Fruit fly (Drosophila melanogaster) whole organism, embryonic: ENCODE results near the gene CG5973.
A peak's percentile ranks its signal among the peaks of the same experiment; 100 is the strongest.

Experiments
- Aef1 ChIP-seq: fragments of 200-800 bp; sonication (Bioruptor generic); IDR thresholded peaks from 3 replicates; pipeline ENCODE4 v1.3.6; 2022; ENCODE audit warnings: missing biosample characterization, missing genetic modification characterization
- CG10979 ChIP-seq: fragments of 200-800 bp; sonication (Bioruptor generic); optimal IDR thresholded peaks from 2 replicates; lab custom pipeline; 2018; ENCODE audit warnings: missing biosample characterization, mild to moderate bottlenecking, missing genetic modification characterization, moderate library complexity
- CG11504 ChIP-seq: fragments of 200-800 bp; sonication (Bioruptor generic); optimal IDR thresholded peaks from 3 replicates; lab custom pipeline; 2019; ENCODE audit warnings: missing biosample characterization, mild to moderate bottlenecking, missing genetic modification characterization, moderate library complexity
- CG13624 ChIP-seq: fragments of 200-800 bp; sonication (Bioruptor generic); optimal IDR thresholded peaks from 2 replicates; lab custom pipeline; 2016; ENCODE audit warnings: missing biosample characterization, missing genetic modification characterization
- CG13894 ChIP-seq: fragments of 200-800 bp; sonication (Bioruptor generic); optimal IDR thresholded peaks from 3 replicates; lab custom pipeline; 2018; ENCODE audit warnings: missing biosample characterization, mild to moderate bottlenecking, missing genetic modification characterization, moderate library complexity
- CG14710 ChIP-seq: fragments of 200-800 bp; sonication (Bioruptor generic); optimal IDR thresholded peaks from 3 replicates; lab custom pipeline; 2019; ENCODE audit warnings: missing biosample characterization, mild to moderate bottlenecking, missing genetic modification characterization, moderate library complexity
- CG18764 ChIP-seq: fragments of 200-800 bp; sonication (Bioruptor generic); optimal IDR thresholded peaks from 3 replicates; lab custom pipeline; 2016; ENCODE audit warnings: missing biosample characterization, missing genetic modification characterization
- CG2129 ChIP-seq: fragments of 200-800 bp; sonication (Bioruptor generic); IDR thresholded peaks from 2 replicates; pipeline ENCODE4 v1.3.6; 2022; ENCODE audit warnings: missing biosample characterization, missing genetic modification characterization; ENCODE audit not compliant: partially characterized antibody
- CG3065 ChIP-seq: fragments of 200-800 bp; sonication (Bioruptor generic); optimal IDR thresholded peaks from 2 replicates; lab custom pipeline; 2016; ENCODE audit warnings: missing biosample characterization, missing genetic modification characterization
- CG32532 ChIP-seq: fragments of 200-800 bp; sonication (Bioruptor generic); IDR thresholded peaks from 2 replicates; pipeline ENCODE4 v1.3.6; 2022; ENCODE audit warnings: missing biosample characterization, missing genetic modification characterization
- CG32767 ChIP-seq: fragments of 200-800 bp; sonication (Bioruptor generic); IDR thresholded peaks from 2 replicates; pipeline ENCODE4 v1.3.6; 2022; ENCODE audit warnings: missing biosample characterization, missing genetic modification characterization
- CG4360 ChIP-seq: fragments of 200-800 bp; sonication (Bioruptor generic); IDR thresholded peaks from 2 replicates; pipeline ENCODE4 v1.3.6; 2022; ENCODE audit warnings: missing biosample characterization, missing genetic modification characterization
- CG6175 ChIP-seq: fragments of 200-800 bp; sonication (Bioruptor generic); IDR thresholded peaks from 3 replicates; pipeline ENCODE4 v1.3.6; 2022; ENCODE audit warnings: missing biosample characterization, missing genetic modification characterization
- CG6813 ChIP-seq: fragments of 200-800 bp; sonication (Bioruptor generic); optimal IDR thresholded peaks from 2 replicates; lab custom pipeline; 2017; ENCODE audit warnings: missing biosample characterization, missing genetic modification characterization, mild to moderate bottlenecking, moderate library complexity, missing genetic modification reagents
- CTCF ChIP-seq: fragments of 200-800 bp; sonication (Bioruptor generic); optimal IDR thresholded peaks from 2 replicates; lab custom pipeline; 2017; ENCODE audit warnings: missing biosample characterization, mild to moderate bottlenecking, missing genetic modification characterization, moderate library complexity
- Camta ChIP-seq: fragments of 200-800 bp; sonication (Bioruptor generic); optimal IDR thresholded peaks from 2 replicates; lab custom pipeline; 2016; ENCODE audit warnings: missing biosample characterization, missing genetic modification characterization
- Dip2 ChIP-seq: fragments of 200-800 bp; sonication (Bioruptor generic); IDR thresholded peaks from 2 replicates; pipeline ENCODE4 v1.3.6; 2022; ENCODE audit warnings: missing biosample characterization, missing genetic modification characterization
- E2f2 ChIP-seq: fragments of 200-800 bp; sonication (Bioruptor generic); IDR thresholded peaks from 2 replicates; pipeline ENCODE4 v1.3.6; 2022; ENCODE audit warnings: missing biosample characterization, missing genetic modification characterization
- Fer1 ChIP-seq: fragments of 200-800 bp; sonication (Bioruptor generic); optimal IDR thresholded peaks from 2 replicates; lab custom pipeline; 2017; ENCODE audit warnings: missing biosample characterization, mild to moderate bottlenecking, missing genetic modification characterization
- Hr3 ChIP-seq: fragments of 200-800 bp; sonication (Bioruptor generic); optimal IDR thresholded peaks from 3 replicates; lab custom pipeline; 2016; ENCODE audit warnings: missing biosample characterization, missing genetic modification characterization
- Lhr ChIP-seq: fragments of 200-800 bp; sonication (Bioruptor generic); optimal IDR thresholded peaks from 3 replicates; lab custom pipeline; 2017; ENCODE audit warnings: mild to moderate bottlenecking, missing biosample characterization, missing genetic modification reagents, missing genetic modification characterization
- NFAT ChIP-seq: fragments of 200-800 bp; sonication (Bioruptor generic); IDR thresholded peaks from 2 replicates; pipeline ENCODE4 v1.3.6; 2022; ENCODE audit warnings: missing biosample characterization, missing genetic modification characterization
- Oli ChIP-seq: fragments of 200-800 bp; sonication (Bioruptor generic); optimal IDR thresholded peaks from 2 replicates; lab custom pipeline; 2018; ENCODE audit warnings: missing biosample characterization, mild to moderate bottlenecking, missing genetic modification characterization, moderate library complexity
- Ptx1 ChIP-seq: fragments of 200-800 bp; sonication (Bioruptor generic); IDR thresholded peaks from 2 replicates; pipeline ENCODE4 v1.3.6; 2022; ENCODE audit warnings: missing biosample characterization, missing genetic modification characterization
- Ssrp ChIP-seq: fragments of 200-800 bp; sonication (Bioruptor generic); optimal IDR thresholded peaks from 2 replicates; lab custom pipeline; 2018; ENCODE audit warnings: missing biosample characterization, mild to moderate bottlenecking, missing genetic modification characterization, moderate library complexity
- amos ChIP-seq: fragments of 200-800 bp; sonication (Bioruptor generic); IDR thresholded peaks from 2 replicates; pipeline ENCODE4 v1.3.6; 2022; ENCODE audit warnings: missing biosample characterization, missing genetic modification characterization; ENCODE audit not compliant: partially characterized antibody
- chinmo ChIP-seq: fragments of 200-800 bp; sonication (Bioruptor generic); IDR thresholded peaks from 4 replicates; pipeline ENCODE4 v1.3.6; 2022; ENCODE audit warnings: missing biosample characterization, missing genetic modification characterization; ENCODE audit not compliant: partially characterized antibody
- crc ChIP-seq: fragments of 200-800 bp; sonication (Bioruptor generic); optimal IDR thresholded peaks from 2 replicates; lab custom pipeline; 2016; ENCODE audit warnings: missing biosample characterization, missing genetic modification characterization
- croc ChIP-seq: fragments of 200-800 bp; sonication (Bioruptor generic); conservative IDR thresholded peaks from 3 replicates; pipeline ENCODE4 v1.3.6; 2022; ENCODE audit warnings: missing biosample characterization, missing genetic modification characterization
- cwo ChIP-seq: fragments of 200-800 bp; sonication (Bioruptor generic); optimal IDR thresholded peaks from 3 replicates; lab custom pipeline; 2017; ENCODE audit warnings: missing biosample characterization, missing genetic modification characterization, mild to moderate bottlenecking, moderate library complexity, missing genetic modification reagents
- dpn ChIP-seq, 2 experiments: fragments of 200-800 bp; sonication (Bioruptor generic); optimal IDR thresholded peaks; 3 replicates each; lab custom pipeline; 2016; ENCODE audit warnings: missing biosample characterization in 2 of 2, missing genetic modification characterization in 2 of 2
- fd96Cb ChIP-seq: fragments of 200-800 bp; sonication (Bioruptor generic); optimal IDR thresholded peaks from 2 replicates; lab custom pipeline; 2018; ENCODE audit warnings: missing biosample characterization, mild to moderate bottlenecking, missing genetic modification characterization, moderate library complexity
- gcm2 ChIP-seq: fragments of 200-800 bp; sonication (Bioruptor generic); optimal IDR thresholded peaks from 2 replicates; lab custom pipeline; 2016; ENCODE audit warnings: missing biosample characterization, missing genetic modification characterization
- jigr1 ChIP-seq: fragments of 200-800 bp; sonication (Bioruptor generic); IDR thresholded peaks from 3 replicates; pipeline ENCODE4 v1.3.6; 2022; ENCODE audit warnings: missing biosample characterization, missing genetic modification characterization
- jumu ChIP-seq: fragments of 200-800 bp; sonication (Bioruptor generic); optimal IDR thresholded peaks from 3 replicates; lab custom pipeline; 2016; ENCODE audit warnings: missing biosample characterization, missing genetic modification characterization
- kni ChIP-seq: fragments of 200-800 bp; sonication (Bioruptor generic); optimal IDR thresholded peaks from 3 replicates; lab custom pipeline; 2017; ENCODE audit warnings: mild to moderate bottlenecking, missing biosample characterization, missing genetic modification reagents, missing genetic modification characterization
- lbe ChIP-seq: fragments of 200-800 bp; sonication (Bioruptor generic); optimal IDR thresholded peaks from 2 replicates; lab custom pipeline; 2016; ENCODE audit warnings: missing biosample characterization, mild to moderate bottlenecking, missing genetic modification characterization
- luna ChIP-seq: fragments of 200-800 bp; sonication (Bioruptor generic); optimal IDR thresholded peaks from 2 replicates; lab custom pipeline; 2016; ENCODE audit warnings: missing biosample characterization, missing genetic modification characterization
- mld ChIP-seq: fragments of 200-800 bp; sonication (Bioruptor generic); IDR thresholded peaks from 3 replicates; pipeline ENCODE4 v1.3.6; 2022; ENCODE audit warnings: missing biosample characterization, missing genetic modification characterization; ENCODE audit not compliant: partially characterized antibody
- odd ChIP-seq: fragments of 200-800 bp; sonication (Bioruptor generic); optimal IDR thresholded peaks from 2 replicates; lab custom pipeline; 2017; ENCODE audit warnings: missing biosample characterization, mild to moderate bottlenecking, missing genetic modification characterization
- onecut ChIP-seq: fragments of 200-800 bp; sonication (Bioruptor generic); IDR thresholded peaks from 2 replicates; pipeline ENCODE4 v1.3.6; 2022; ENCODE audit warnings: missing biosample characterization, missing genetic modification characterization
- otp ChIP-seq: fragments of 200-800 bp; sonication (Bioruptor generic); IDR thresholded peaks from 3 replicates; pipeline ENCODE4, ENCODE4 v1.3.6; 2022; ENCODE audit warnings: missing biosample characterization, missing genetic modification characterization
- rib ChIP-seq: fragments of 200-800 bp; sonication (Bioruptor generic); IDR thresholded peaks from 2 replicates; pipeline ENCODE4 v1.3.6; 2022; ENCODE audit warnings: missing biosample characterization, missing genetic modification characterization
- ro ChIP-seq: fragments of 200-800 bp; sonication (Bioruptor generic); IDR thresholded peaks from 2 replicates; pipeline ENCODE4 v1.3.6; 2022; ENCODE audit warnings: missing biosample characterization, missing genetic modification characterization
- salm ChIP-seq: fragments of 200-800 bp; sonication (Bioruptor generic); optimal IDR thresholded peaks from 2 replicates; lab custom pipeline; 2018; ENCODE audit warnings: missing biosample characterization, mild to moderate bottlenecking, missing genetic modification characterization
- sim ChIP-seq: fragments of 200-800 bp; sonication (Bioruptor generic); IDR thresholded peaks from 2 replicates; pipeline ENCODE4 v1.3.6; 2022; ENCODE audit warnings: missing biosample characterization, missing genetic modification characterization
- slou ChIP-seq: fragments of 200-800 bp; sonication (Bioruptor generic); optimal IDR thresholded peaks from 3 replicates; lab custom pipeline; 2016; ENCODE audit warnings: missing biosample characterization, missing genetic modification characterization
- unpg ChIP-seq: fragments of 200-800 bp; sonication (Bioruptor generic); optimal IDR thresholded peaks from 3 replicates; lab custom pipeline; 2018; ENCODE audit warnings: missing biosample characterization, mild to moderate bottlenecking, missing genetic modification characterization, moderate library complexity
- z ChIP-seq: fragments of 200-800 bp; sonication (Bioruptor generic); IDR thresholded peaks from 3 replicates; pipeline ENCODE4 v1.3.6; 2022; ENCODE audit warnings: missing biosample characterization, missing genetic modification characterization
- zfh1 ChIP-seq: fragments of 200-800 bp; sonication (Bioruptor generic); IDR thresholded peaks from 3 replicates; pipeline ENCODE4 v1.3.6; 2022; ENCODE audit warnings: missing biosample characterization, missing genetic modification characterization

Gene CG5973

dm6 chr2L:7411947-7412621, 25.2 kb upstream of the CG5973 start, which contains the start of gene chm (continued):
- no peak for TF ChIP-seq Ssrp (tag; lab: Kevin White, UChicago)
- no peak for TF ChIP-seq CG3065 (GFP tag; lab: Kevin White, UChicago)
- TF ChIP-seq CG6813 (GFP tag; lab: Kevin White, UChicago): no peak
- TF ChIP-seq crc (GFP tag; lab: Kevin White, UChicago): no peak
- peak; percentile 33 for TF ChIP-seq unpg (GFP tag; lab: Kevin White, UChicago)
- peak; percentile 21 for TF ChIP-seq Fer1 (GFP tag; lab: Kevin White, UChicago)
- TF ChIP-seq Hr3: peak; percentile 28
- TF ChIP-seq fd96Cb (tag; lab: Kevin White, UChicago): no peak
- no peak for TF ChIP-seq sim (GFP tag; lab: Robert Waterston, UW)
- no peak for TF ChIP-seq otp (GFP tag; lab: Robert Waterston, UW)
- peak; percentile 32 for TF ChIP-seq Ptx1
- no peak for TF ChIP-seq CG18764
- TF ChIP-seq dpn (GFP tag; optimal IDR thresholded peaks at IDR 0.05; lab: Kevin White, UChicago): peak; percentile 47 to 49
- TF ChIP-seq onecut (GFP tag; lab: Robert Waterston, UW): no peak
- TF ChIP-seq NFAT (GFP tag; lab: Robert Waterston, UW): peak; percentile 67; the same call in 1 of the 2 replicates
- TF ChIP-seq cwo (GFP tag; lab: Kevin White, UChicago): no peak
- no peak for TF ChIP-seq odd (GFP tag; lab: Kevin White, UChicago)
- TF ChIP-seq rib (GFP tag; lab: Robert Waterston, UW): no peak
- TF ChIP-seq Dip2 (GFP tag; lab: Robert Waterston, UW): no peak
- peak; percentile 38 for TF ChIP-seq CG13624 (GFP tag; lab: Kevin White, UChicago)
- TF ChIP-seq z: no peak
- TF ChIP-seq E2f2 (GFP tag; lab: Robert Waterston, UW): peak; percentile 54
- TF ChIP-seq amos: peak; percentile 92
- TF ChIP-seq CG32532 (GFP tag; lab: Robert Waterston, UW): peak; percentile 54
- TF ChIP-seq CG32767 (GFP tag; lab: Robert Waterston, UW): no peak
- TF ChIP-seq gcm2 (GFP tag; lab: Kevin White, UChicago): no peak
- TF ChIP-seq Aef1 (GFP tag; lab: Robert Waterston, UW): no peak; the same call in 2 of the 3 replicates
- 0 out of 2 replicates have a peak, but pooled peaks have one; percentile 5 for TF ChIP-seq CG4360 (GFP tag; lab: Robert Waterston, UW)
- TF ChIP-seq jumu (GFP tag; lab: Kevin White, UChicago): peak; percentile 43
- TF ChIP-seq jigr1: peak; percentile 58; the same call in 1 of the 3 replicates
- peak; percentile 26 for TF ChIP-seq lbe (GFP tag; lab: Kevin White, UChicago)
- peak; percentile 52 for TF ChIP-seq CG11504 (tag; lab: Kevin White, UChicago)
- TF ChIP-seq CTCF (GFP tag; lab: Kevin White, UChicago): no peak
- TF ChIP-seq slou: no peak
- TF ChIP-seq chinmo: peak; percentile 60; the same call in 3 of the 4 replicates
- no peak for TF ChIP-seq croc
- peak; percentile 75 for TF ChIP-seq mld (GFP tag; lab: Robert Waterston, UW)
- no peak for TF ChIP-seq salm (tag; lab: Kevin White, UChicago)
- peak; percentile 6 for TF ChIP-seq Lhr (GFP tag; lab: Kevin White, UChicago)
- TF ChIP-seq ro (GFP tag; lab: Robert Waterston, UW): no peak
- TF ChIP-seq kni: no peak
- no peak for TF ChIP-seq Camta
- peak; percentile 18 for TF ChIP-seq luna (GFP tag; lab: Kevin White, UChicago)
- peak; percentile 79 for TF ChIP-seq CG2129 (GFP tag; lab: Robert Waterston, UW)
- TF ChIP-seq CG6175: no peak
- TF ChIP-seq CG14710 (tag; lab: Kevin White, UChicago): peak; percentile 51
- no peak for TF ChIP-seq Oli (tag; lab: Kevin White, UChicago)
- TF ChIP-seq zfh1 (GFP tag; lab: Robert Waterston, UW): peak; percentile 36; the same call in 1 of the 3 replicates
- no peak for TF ChIP-seq CG10979 (tag; lab: Kevin White, UChicago)
- no peak for TF ChIP-seq CG13894 (tag; lab: Kevin White, UChicago)
